Worm (Caenorhabditis elegans): Measurements from ENCODE around the gene T05D4.2.

T05D4.2 gene

ce11 chrIII:13548982-13549381 is 13.9 kb downstream of the T05D4.2 start, which contains the start of gene mmad-1 (continued):
- TF ChIP-seq lin-13 (GFP tag; optimal IDR thresholded peaks at IDR 0.05) (no peak), gmeb-1 (tag; optimal IDR thresholded peaks at IDR 0.05) (peak; percentile 22), nhr-11 (tag; optimal IDR thresholded peaks at IDR 0.05) (no peak)

DNA sequence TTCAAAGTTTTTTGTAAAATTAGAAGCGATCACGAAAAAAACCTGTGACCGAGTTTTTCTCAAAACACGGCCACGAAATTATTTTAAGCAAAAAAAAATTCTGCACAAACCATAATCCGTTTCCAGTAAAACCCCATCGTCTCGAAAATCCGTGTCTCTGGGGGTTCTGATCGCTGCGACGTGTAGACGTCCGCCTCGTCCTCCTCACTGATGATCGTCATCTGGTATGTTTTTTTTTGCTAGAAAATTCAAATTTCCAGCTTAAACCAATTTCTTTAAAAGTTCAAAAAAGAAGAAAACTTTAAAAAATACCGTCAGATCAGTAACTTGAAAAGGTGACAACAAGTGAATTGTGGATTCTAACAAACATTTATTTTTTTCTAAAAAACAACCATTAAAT is 16.3 kb downstream of the T05D4.2 start, which contains the start of gene Y76A2B.4:
Gene Y76A2B.4, minus strand, starts transcription at position 241 of the 400 bp plus-strand sequence.
- no peak for TF ChIP-seq fos-1 (tag; optimal IDR thresholded peaks at IDR 0.05)
- no peak for TF ChIP-seq nhr-10 (tag; optimal IDR thresholded peaks at IDR 0.05)
- TF ChIP-seq ama-1 (optimal IDR thresholded peaks at IDR 0.05) = peak; percentile 9
- no peak for TF ChIP-seq sma-9 (GFP tag; optimal IDR thresholded peaks at IDR 0.05)
- no peak for TF ChIP-seq sma-9 (tag; optimal IDR thresholded peaks at IDR 0.05)
- no peak for TF ChIP-seq peb-1 (tag; optimal IDR thresholded peaks at IDR 0.05)
- TF ChIP-seq snpc-4 (tag; optimal IDR thresholded peaks at IDR 0.05) = no peak
- TF ChIP-seq lsy-2 (tag; optimal IDR thresholded peaks at IDR 0.05) = peak in 1 of 2 experiments; percentile 36
- no peak for TF ChIP-seq nhr-77 (tag; optimal IDR thresholded peaks at IDR 0.05)

DNA sequence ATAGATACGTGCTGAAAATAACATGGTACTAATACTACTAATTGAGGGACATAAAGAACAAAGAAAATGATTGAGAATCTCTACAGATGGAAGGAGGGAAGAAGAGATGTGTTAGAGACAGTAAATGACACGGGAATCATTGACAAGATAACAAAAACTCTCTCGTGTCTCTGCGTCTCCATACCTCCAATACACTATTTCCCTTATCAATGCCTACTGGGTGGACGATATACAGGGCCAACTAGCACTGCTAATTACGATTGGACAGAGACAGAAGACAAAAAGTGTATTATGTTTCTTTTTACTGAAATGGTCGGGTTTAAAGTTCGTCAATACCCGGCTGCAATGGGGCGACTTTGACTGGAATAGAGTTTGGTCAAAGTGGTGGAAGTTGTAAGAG is 18.3 kb downstream of the T05D4.2 start:
- TF ChIP-seq F13H6.1 (tag; optimal IDR thresholded peaks at IDR 0.05) (peak; percentile 4), blmp-1 (tag; optimal IDR thresholded peaks at IDR 0.05; ENCODE audit: insufficient read depth) (peak; percentile 21), nhr-129 (tag; optimal IDR thresholded peaks at IDR 0.05) (peak; percentile 36), crh-2 (tag; optimal IDR thresholded peaks at IDR 0.05) (peak; percentile 75), C34F6.9 (tag; optimal IDR thresholded peaks at IDR 0.05) (no peak), sem-4 (tag; optimal IDR thresholded peaks at IDR 0.05) (no peak), nhr-25 (tag; optimal IDR thresholded peaks at IDR 0.05) (peak; percentile 53), fos-1 (tag; optimal IDR thresholded peaks at IDR 0.05) (peak; percentile 79), sma-9 (GFP tag; optimal IDR thresholded peaks at IDR 0.05) (peak; percentile 48), sma-9 (tag; optimal IDR thresholded peaks at IDR 0.05) (no peak), gmeb-1 (tag; optimal IDR thresholded peaks at IDR 0.05) (peak; percentile 47), snpc-4 (tag; optimal IDR thresholded peaks at IDR 0.05) (no peak)

DNA sequence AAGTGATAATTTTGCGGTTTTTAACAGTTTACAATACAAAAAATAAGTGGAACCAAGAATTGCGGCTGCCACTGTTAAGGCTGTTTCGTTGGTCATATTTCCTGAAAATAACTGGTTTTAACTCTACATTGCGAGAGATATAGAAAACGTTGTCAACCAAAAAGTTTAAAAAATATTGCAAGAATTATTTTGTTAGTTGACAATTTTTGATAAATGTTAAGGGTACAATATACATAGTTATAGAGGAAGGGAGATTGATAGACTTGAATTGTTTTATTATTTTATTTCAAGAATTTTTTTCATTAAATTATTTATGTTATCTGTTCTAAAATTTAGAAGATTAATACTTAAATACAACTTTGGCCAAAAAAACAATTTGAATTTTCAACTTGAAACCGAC is 19.4 kb downstream of the T05D4.2 start, which contains the start of gene acs-5:
Gene acs-5, minus strand, starts transcription at position 101 of the 400 bp plus-strand sequence.
- TF ChIP-seq lin-11 (tag; optimal IDR thresholded peaks at IDR 0.05) = no peak
- no peak for TF ChIP-seq nhr-12 (tag; optimal IDR thresholded peaks at IDR 0.05)
- TF ChIP-seq ztf-11 (tag; optimal IDR thresholded peaks at IDR 0.05) = no peak
- no peak for TF ChIP-seq nhr-11 (tag; optimal IDR thresholded peaks at IDR 0.05)
- TF ChIP-seq nhr-10 (tag; optimal IDR thresholded peaks at IDR 0.05) = no peak
- no peak for TF ChIP-seq ceh-16 (tag; optimal IDR thresholded peaks at IDR 0.05)
- TF ChIP-seq unc-55 (GFP tag; optimal IDR thresholded peaks at IDR 0.05) = no peak
- no peak for TF ChIP-seq nhr-237 (tag; optimal IDR thresholded peaks at IDR 0.05)
- no peak for TF ChIP-seq mbf-1 (tag; optimal IDR thresholded peaks at IDR 0.05)
- TF ChIP-seq elt-3 (tag; optimal IDR thresholded peaks at IDR 0.05) = no peak
- TF ChIP-seq mab-5 (tag; optimal IDR thresholded peaks at IDR 0.05) = no peak
- no peak for TF ChIP-seq ztf-4 (tag; optimal IDR thresholded peaks at IDR 0.05)
- TF ChIP-seq nhr-129 (tag; optimal IDR thresholded peaks at IDR 0.05) = no peak
- no peak for TF ChIP-seq peb-1 (tag; optimal IDR thresholded peaks at IDR 0.05)
- TF ChIP-seq sma-3 (GFP tag; optimal IDR thresholded peaks at IDR 0.05) = no peak
- no peak for TF ChIP-seq Y55F3AM.14 (GFP tag; optimal IDR thresholded peaks at IDR 0.05)
- no peak for TF ChIP-seq ceh-82 (tag; optimal IDR thresholded peaks at IDR 0.05)

ce11 chrIII:13542458-13542857 is 20.4 kb downstream of the T05D4.2 start:
- TF ChIP-seq crh-2 (tag; optimal IDR thresholded peaks at IDR 0.05) (peak; percentile 41), fos-1 (tag; optimal IDR thresholded peaks at IDR 0.05) (peak; percentile 61), gmeb-1 (tag; optimal IDR thresholded peaks at IDR 0.05) (peak; percentile 7), R02D3.7 (tag; optimal IDR thresholded peaks at IDR 0.05) (no peak)

- TF ChIP-seq elt-3 (tag; optimal IDR thresholded peaks at IDR 0.05) (no peak), nhr-6 (tag; optimal IDR thresholded peaks at IDR 0.05) (no peak)
These were observed 22.1 kb downstream of the T05D4.2 start for ce11 chrIII:13540791-13541190.
